In genomic region chrV:13408440-13408839, ce11 we compare ENCODE assay signal across 2 worm cellular contexts.
A peak's percentile ranks its signal among the peaks of the same experiment; 100 is the strongest.
TF ChIP-seq lines count a peak whose summit lies in the region.

No protein-coding gene starts in this region.

TF ChIP-seq in whole organism, L4 larva, 104 proteins besides CTCF, POLR2A, EP300 and RAD21:
- TF ChIP-seq duxl-1 (tag; optimal IDR thresholded peaks at IDR 0.05; lab: Kevin White, UChicago; ENCODE audit: poor library complexity) (peak; percentile 1), aha-1 (tag; lab: Kevin White, UChicago) (peak; percentile 94), zip-2 (tag; optimal IDR thresholded peaks at IDR 0.05; lab: Kevin White, UChicago) (no peak), dpl-1 (GFP tag; optimal IDR thresholded peaks at IDR 0.05; lab: Kevin White, UChicago) (no peak)

TF ChIP-seq in whole organism, young adult, 124 proteins besides CTCF, POLR2A, EP300 and RAD21:
- 0 out of 2 replicates have a peak, but pooled peaks have one; percentile 6 for TF ChIP-seq attf-3 (GFP tag; conservative IDR thresholded peaks at IDR 0.05; lab: Robert Waterston, UW)
- 0 out of 2 replicates have a peak, but pooled peaks have one; percentile 46 for TF ChIP-seq Y53G8AR.9 (GFP tag; conservative IDR thresholded peaks at IDR 0.05; lab: Robert Waterston, UW)
- no peak for TF ChIP-seq mel-28 (tag; optimal IDR thresholded peaks at IDR 0.05; lab: Kevin White, UChicago; ENCODE audit: borderline replicate concordance)
